Worm (Caenorhabditis elegans) whole organism, young adult: ENCODE measurements around the gene C24H11.1.

Experiments
- B0019.2 ChIP-seq: fragments of 200-800 bp; sonication (Bioruptor generic); conservative IDR thresholded peaks from 2 replicates; pipeline ENCODE4 v1.3.6; 2022; ENCODE audit warnings: missing genetic modification reagents, missing genetic modification characterization, missing compliant biosample characterization
- B0261.1 ChIP-seq: sonication (generic microtip); optimal IDR thresholded peaks from 2 replicates; lab custom pipeline; 2016; ENCODE audit warnings: mild to moderate bottlenecking, missing genetic modification characterization, moderate library complexity, missing compliant biosample characterization
- B0336.3 ChIP-seq: fragments of 200-800 bp; sonication (Bioruptor generic); IDR thresholded peaks from 2 replicates; pipeline ENCODE4 v1.3.6; 2022; ENCODE audit warnings: missing genetic modification characterization, missing compliant biosample characterization
- C17E4.6 ChIP-seq: fragments of 200-800 bp; sonication (Bioruptor generic); IDR thresholded peaks from 2 replicates; pipeline ENCODE4 v1.3.6; 2022; ENCODE audit warnings: missing genetic modification reagents, missing genetic modification characterization, missing compliant biosample characterization
- D2030.7 ChIP-seq: fragments of 200-800 bp; sonication (Bioruptor generic); IDR thresholded peaks from 2 replicates; pipeline ENCODE4 v1.3.6; 2022; ENCODE audit warnings: missing genetic modification reagents, missing genetic modification characterization, missing compliant biosample characterization
- F33H1.4 ChIP-seq: fragments of 200-800 bp; sonication (Bioruptor generic); IDR thresholded peaks from 2 replicates; pipeline ENCODE4 v1.3.6; 2022; ENCODE audit warnings: missing genetic modification reagents, missing genetic modification characterization, missing compliant biosample characterization
- F39B2.1 ChIP-seq: fragments of 200-800 bp; sonication (Bioruptor generic); IDR thresholded peaks from 2 replicates; pipeline ENCODE4 v1.3.6; 2022; ENCODE audit warnings: missing genetic modification reagents, missing genetic modification characterization, missing compliant biosample characterization
- F57A8.1 ChIP-seq: fragments of 200-800 bp; sonication (Bioruptor generic); optimal IDR thresholded peaks from 2 replicates; lab custom pipeline; 2018; ENCODE audit warnings: mild to moderate bottlenecking, missing genetic modification characterization, moderate library complexity, missing compliant biosample characterization
- K11D2.4 ChIP-seq: fragments of 200-800 bp; sonication (Bioruptor generic); IDR thresholded peaks from 2 replicates; pipeline ENCODE4 v1.3.6; 2022; ENCODE audit warnings: missing genetic modification reagents, missing genetic modification characterization, missing compliant biosample characterization
- T07F8.4 ChIP-seq: sonication (generic microtip); optimal IDR thresholded peaks from 2 replicates; lab custom pipeline; 2016; ENCODE audit warnings: mild to moderate bottlenecking, missing genetic modification characterization, moderate library complexity, missing compliant biosample characterization
- Y53G8AR.9 ChIP-seq: fragments of 200-800 bp; sonication (Bioruptor generic); conservative IDR thresholded peaks from 2 replicates; pipeline ENCODE4 v1.3.6; 2022; ENCODE audit warnings: missing genetic modification reagents, missing genetic modification characterization, missing compliant biosample characterization
- Y56A3A.18 ChIP-seq: fragments of 200-800 bp; sonication (Bioruptor generic); IDR thresholded peaks from 2 replicates; pipeline ENCODE4 v1.3.6; 2022; ENCODE audit warnings: missing genetic modification reagents, missing genetic modification characterization, missing compliant biosample characterization
- Y67H2A.10 ChIP-seq: fragments of 200-800 bp; sonication (Bioruptor generic); conservative IDR thresholded peaks from 2 replicates; pipeline ENCODE4 v1.3.6; 2022; ENCODE audit warnings: missing genetic modification reagents, missing genetic modification characterization, missing compliant biosample characterization
- Y79H2A.3 ChIP-seq: fragments of 200-800 bp; sonication (Bioruptor generic); conservative IDR thresholded peaks from 2 replicates; pipeline ENCODE4 v1.3.6; 2022; ENCODE audit warnings: missing genetic modification reagents, missing genetic modification characterization, missing compliant biosample characterization
- Y95B8A.8 ChIP-seq: fragments of 200-800 bp; sonication (Bioruptor generic); IDR thresholded peaks from 2 replicates; pipeline ENCODE4 v1.3.6; 2022; ENCODE audit warnings: missing genetic modification reagents, missing genetic modification characterization, missing compliant biosample characterization
- akir-1 ChIP-seq: fragments of 200-800 bp; sonication (Bioruptor generic); optimal IDR thresholded peaks from 2 replicates; lab custom pipeline; 2018; ENCODE audit warnings: mild to moderate bottlenecking, missing genetic modification characterization, moderate library complexity, missing compliant biosample characterization
- aptf-3 ChIP-seq: fragments of 200-800 bp; sonication (Bioruptor generic); IDR thresholded peaks from 2 replicates; pipeline ENCODE4 v1.3.6; 2022; ENCODE audit warnings: missing genetic modification characterization, missing compliant biosample characterization
- atf-7 ChIP-seq: sonication (generic microtip); optimal IDR thresholded peaks from 2 replicates; lab custom pipeline; 2017; ENCODE audit warnings: mild to moderate bottlenecking, missing genetic modification characterization, missing compliant biosample characterization
- bed-2 ChIP-seq: fragments of 200-800 bp; sonication (Bioruptor generic); IDR thresholded peaks from 2 replicates; pipeline ENCODE4 v1.3.6; 2022; ENCODE audit warnings: missing genetic modification reagents, missing genetic modification characterization, missing compliant biosample characterization
- ceh-58 ChIP-seq: fragments of 200-800 bp; sonication (Bioruptor generic); IDR thresholded peaks from 2 replicates; pipeline ENCODE4 v1.3.6; 2022; ENCODE audit warnings: missing genetic modification characterization, missing compliant biosample characterization
- chd-7 ChIP-seq: sonication (generic microtip); optimal IDR thresholded peaks from 2 replicates; lab custom pipeline; 2016; ENCODE audit warnings: mild to moderate bottlenecking, missing genetic modification characterization, moderate library complexity, missing compliant biosample characterization
- dpl-1 ChIP-seq: fragments of 150-350 bp; optimal IDR thresholded peaks from 2 replicates; lab custom pipeline; 2014; ENCODE audit warnings: missing biosample characterization, missing genetic modification reagents, missing genetic modification characterization
- efl-1 ChIP-seq: fragments of 150-350 bp; optimal IDR thresholded peaks from 2 replicates; lab custom pipeline; 2014; ENCODE audit warnings: missing biosample characterization, missing genetic modification reagents, missing genetic modification characterization
- ets-4 ChIP-seq: fragments of 200-800 bp; sonication (Bioruptor generic); optimal IDR thresholded peaks from 2 replicates; lab custom pipeline; 2018; ENCODE audit warnings: mild to moderate bottlenecking, missing genetic modification characterization, missing compliant biosample characterization
- gei-17 ChIP-seq: fragments of 200-800 bp; sonication (Bioruptor generic); optimal IDR thresholded peaks from 2 replicates; lab custom pipeline; 2018; ENCODE audit warnings: mild to moderate bottlenecking, missing genetic modification characterization, missing compliant biosample characterization
- hlh-12 ChIP-seq: sonication (generic microtip); optimal IDR thresholded peaks from 2 replicates; lab custom pipeline; 2016; ENCODE audit warnings: missing genetic modification characterization, missing compliant biosample characterization
- hlh-26 ChIP-seq: fragments of 200-800 bp; sonication (Bioruptor generic); conservative IDR thresholded peaks from 2 replicates; pipeline ENCODE4 v1.3.6; 2022; ENCODE audit warnings: missing genetic modification reagents, missing genetic modification characterization, missing compliant biosample characterization
- hmg-1.2 ChIP-seq: fragments of 200-800 bp; sonication (Bioruptor generic); IDR thresholded peaks from 2 replicates; pipeline ENCODE4 v1.3.6; 2022; ENCODE audit warnings: missing genetic modification reagents, missing genetic modification characterization, missing compliant biosample characterization
- hmg-20 ChIP-seq: fragments of 200-800 bp; sonication (Bioruptor generic); IDR thresholded peaks from 2 replicates; pipeline ENCODE4 v1.3.6; 2022; ENCODE audit warnings: missing genetic modification reagents, missing genetic modification characterization, missing compliant biosample characterization
- hrde-1 ChIP-seq: sonication (generic microtip); optimal IDR thresholded peaks from 2 replicates; lab custom pipeline; 2016; ENCODE audit warnings: missing genetic modification characterization, mild to moderate bottlenecking, missing compliant biosample characterization, moderate library complexity, missing genotype, missing genetic modification reagents, borderline replicate concordance
- lag-1 ChIP-seq: fragments of 200-800 bp; sonication (Bioruptor generic); IDR thresholded peaks from 2 replicates; pipeline ENCODE4 v1.3.6; 2022; ENCODE audit warnings: missing genetic modification reagents, missing genetic modification characterization, missing compliant biosample characterization
- lin-54 ChIP-seq: fragments of 200-800 bp; sonication (Bioruptor generic); optimal IDR thresholded peaks from 2 replicates; lab custom pipeline; 2018; ENCODE audit warnings: mild to moderate bottlenecking, missing genetic modification characterization, missing compliant biosample characterization
- lsl-1 ChIP-seq: fragments of 200-800 bp; sonication (Bioruptor generic); optimal IDR thresholded peaks from 2 replicates; lab custom pipeline; 2018; ENCODE audit warnings: mild to moderate bottlenecking, missing genetic modification characterization, moderate library complexity, missing compliant biosample characterization
- lsy-27 ChIP-seq: sonication (generic microtip); optimal IDR thresholded peaks from 2 replicates; lab custom pipeline; 2017; ENCODE audit warnings: missing genetic modification characterization, mild to moderate bottlenecking, missing compliant biosample characterization, antibody characterized with exemption, missing genotype, borderline replicate concordance; ENCODE audit not compliant: insufficient read depth
- mcd-1 ChIP-seq: fragments of 200-800 bp; sonication (Bioruptor generic); IDR thresholded peaks from 2 replicates; pipeline ENCODE4 v1.3.6; 2022; ENCODE audit warnings: missing genetic modification reagents, missing genetic modification characterization, missing compliant biosample characterization
- mes-4 ChIP-seq: sonication (generic microtip); optimal IDR thresholded peaks from 2 replicates; lab custom pipeline; 2016; ENCODE audit warnings: missing genotype, missing genetic modification characterization, missing compliant biosample characterization
- mxl-1 ChIP-seq: sonication (generic microtip); optimal IDR thresholded peaks from 2 replicates; lab custom pipeline; 2016; ENCODE audit warnings: missing genetic modification characterization, missing compliant biosample characterization
- sea-2 ChIP-seq: fragments of 200-800 bp; sonication (Bioruptor generic); IDR thresholded peaks from 2 replicates; pipeline ENCODE4 v1.3.6; 2022; ENCODE audit warnings: missing genetic modification characterization, missing compliant biosample characterization
- snpc-1.1 ChIP-seq: sonication (generic microtip); optimal IDR thresholded peaks from 2 replicates; lab custom pipeline; 2017; ENCODE audit warnings: missing genetic modification characterization, mild to moderate bottlenecking, missing compliant biosample characterization, antibody characterized with exemption, moderate library complexity, missing genotype, missing genetic modification reagents; ENCODE audit not compliant: insufficient read depth
- snpc-1.3 ChIP-seq: sonication (generic microtip); optimal IDR thresholded peaks from 2 replicates; lab custom pipeline; 2017; ENCODE audit warnings: missing genetic modification characterization, mild to moderate bottlenecking, missing compliant biosample characterization, antibody characterized with exemption, moderate library complexity, missing genotype, missing genetic modification reagents; ENCODE audit not compliant: insufficient read depth
- snpc-3.4 ChIP-seq: sonication (generic microtip); optimal IDR thresholded peaks from 2 replicates; lab custom pipeline; 2017; ENCODE audit warnings: missing genetic modification characterization, mild to moderate bottlenecking, missing compliant biosample characterization, antibody characterized with exemption, moderate library complexity, missing genotype, missing genetic modification reagents
- sptf-2 ChIP-seq: fragments of 200-800 bp; sonication (Bioruptor generic); optimal IDR thresholded peaks from 2 replicates; lab custom pipeline; 2018; ENCODE audit warnings: mild to moderate bottlenecking, missing genetic modification characterization, missing compliant biosample characterization
- xnd-1 ChIP-seq: sonication (generic microtip); optimal IDR thresholded peaks from 2 replicates; lab custom pipeline; 2016; ENCODE audit warnings: missing genotype, missing genetic modification reagents, missing genetic modification characterization, missing compliant biosample characterization
- ztf-28 ChIP-seq: fragments of 200-800 bp; sonication (Bioruptor generic); IDR thresholded peaks from 2 replicates; pipeline ENCODE4 v1.3.6; 2022; ENCODE audit warnings: missing genetic modification reagents, missing genetic modification characterization, missing compliant biosample characterization
- ztf-6 ChIP-seq: fragments of 200-800 bp; sonication (Bioruptor generic); IDR thresholded peaks from 2 replicates; pipeline ENCODE4 v1.3.6; 2022; ENCODE audit warnings: missing genetic modification reagents, missing genetic modification characterization, missing compliant biosample characterization

The C24H11.1 gene

ce11 chrIII:11830522-11831489 lies 43.3 kb downstream of the C24H11.1 start (continued):
- TF ChIP-seq snpc-3.4 (tag; lab: Kevin White, UChicago) (peak; percentile 55), lsl-1 (GFP tag; lab: Kevin White, UChicago) (peak; percentile 42), lag-1 (GFP tag; lab: Robert Waterston, UW) (no peak), hrde-1 (peak; percentile 80), mxl-1 (tag; lab: Kevin White, UChicago) (no peak), Y53G8AR.9 (peak; percentile 78), hlh-12 (no peak), sptf-2 (GFP tag; lab: Kevin White, UChicago) (no peak), C17E4.6 (GFP tag; lab: Robert Waterston, UW) (peak; percentile 5; the same call in 1 of the 2 replicates), Y79H2A.3 (GFP tag; lab: Robert Waterston, UW) (no peak; the same call in 1 of the 2 replicates), lin-54 (GFP tag; lab: Kevin White, UChicago) (no peak), T07F8.4 (tag; lab: Kevin White, UChicago) (no peak), B0019.2 (GFP tag; lab: Robert Waterston, UW) (no peak), snpc-1.1 (tag; lab: Kevin White, UChicago) (peak; percentile 60), D2030.7 (GFP tag; lab: Robert Waterston, UW) (no peak), Y95B8A.8 (GFP tag; lab: Robert Waterston, UW) (peak; percentile 86), xnd-1 (peak; percentile 18), ztf-28 (GFP tag; lab: Robert Waterston, UW) (no peak), sea-2 (GFP tag; lab: Robert Waterston, UW) (no peak), mes-4 (tag; lab: Kevin White, UChicago) (no peak), dpl-1 (GFP tag; lab: Kevin White, UChicago) (no peak), bed-2 (GFP tag; lab: Robert Waterston, UW) (no peak), hlh-26 (no peak), atf-7 (no peak), Y56A3A.18 (GFP tag; lab: Robert Waterston, UW) (peak; percentile 25; the same call in 1 of the 2 replicates), ceh-58 (no peak), efl-1 (GFP tag; lab: Kevin White, UChicago) (peak; percentile 22), snpc-1.3 (tag; lab: Kevin White, UChicago) (no peak), B0261.1 (tag; lab: Kevin White, UChicago) (no peak), aptf-3 (0 out of 2 replicates have a peak, but pooled peaks have one; percentile 11), Y67H2A.10 (peak; percentile 60), gei-17 (GFP tag; lab: Kevin White, UChicago) (peak; percentile 47), F39B2.1 (GFP tag; lab: Robert Waterston, UW) (no peak), mcd-1 (GFP tag; lab: Robert Waterston, UW) (0 out of 2 replicates have a peak, but pooled peaks have one; percentile 36), chd-7 (tag; lab: Kevin White, UChicago) (peak; percentile 75), F33H1.4 (GFP tag; lab: Robert Waterston, UW) (peak; percentile 18; the same call in 1 of the 2 replicates), ets-4 (GFP tag; lab: Kevin White, UChicago) (peak; percentile 19), akir-1 (GFP tag; lab: Kevin White, UChicago) (peak; percentile 55), ztf-6 (GFP tag; lab: Robert Waterston, UW) (no peak), lsy-27 (tag; lab: Kevin White, UChicago) (no peak), B0336.3 (GFP tag; lab: Robert Waterston, UW) (peak; percentile 85), hmg-1.2 (GFP tag; lab: Robert Waterston, UW) (peak; percentile 33), hmg-20 (GFP tag; lab: Robert Waterston, UW) (peak; percentile 39; the same call in 1 of the 2 replicates), F57A8.1 (GFP tag; lab: Kevin White, UChicago) (no peak), K11D2.4 (GFP tag; lab: Robert Waterston, UW) (peak; percentile 79; the same call in 1 of the 2 replicates)
